Worm (Caenorhabditis elegans) whole organism, late embryonic: ENCODE measurements around the gene ncx-5.

Source experiments
- C08G9.2 ChIP-seq: sonication (generic microtip); optimal IDR thresholded peaks from 2 replicates; lab custom pipeline; 2016; ENCODE audit warnings: mild to moderate bottlenecking, missing genetic modification characterization, moderate library complexity, missing compliant biosample characterization
- C38D4.7 ChIP-seq: fragments of 200-800 bp; sonication (Bioruptor generic); optimal IDR thresholded peaks from 2 replicates; lab custom pipeline; 2018; ENCODE audit warnings: mild to moderate bottlenecking, missing genetic modification characterization, moderate library complexity, missing compliant biosample characterization
- K02D7.2 ChIP-seq: sonication (generic microtip); optimal IDR thresholded peaks from 2 replicates; lab custom pipeline; 2017; ENCODE audit warnings: mild to moderate bottlenecking, missing genetic modification characterization, missing compliant biosample characterization
- ahr-1 ChIP-seq: sonication (generic microtip); optimal IDR thresholded peaks from 2 replicates; lab custom pipeline; 2016; ENCODE audit warnings: missing genetic modification characterization, missing compliant biosample characterization
- ama-1 ChIP-seq: fragments of 150-350 bp; optimal IDR thresholded peaks from 2 replicates; lab custom pipeline; 2014
- ceh-14 ChIP-seq: sonication (generic microtip); optimal IDR thresholded peaks from 2 replicates; lab custom pipeline; 2016; ENCODE audit warnings: missing genotype, missing genetic modification characterization, missing compliant biosample characterization
- ceh-19 ChIP-seq: fragments of 200-800 bp; sonication (Bioruptor generic); optimal IDR thresholded peaks from 2 replicates; lab custom pipeline; 2018; ENCODE audit warnings: mild to moderate bottlenecking, missing genetic modification characterization, missing compliant biosample characterization
- ceh-2 ChIP-seq: sonication (generic microtip); optimal IDR thresholded peaks from 2 replicates; lab custom pipeline; 2016; ENCODE audit warnings: missing genotype, missing genetic modification characterization, missing compliant biosample characterization
- ceh-22 ChIP-seq: sonication (generic microtip); optimal IDR thresholded peaks from 2 replicates; lab custom pipeline; 2017; ENCODE audit warnings: missing biosample characterization, missing genetic modification characterization
- ceh-24 ChIP-seq: sonication (generic microtip); optimal IDR thresholded peaks from 2 replicates; lab custom pipeline; 2016; ENCODE audit warnings: mild to moderate bottlenecking, missing genetic modification characterization, missing compliant biosample characterization
- ceh-31 ChIP-seq: sonication (generic microtip); optimal IDR thresholded peaks from 2 replicates; lab custom pipeline; 2016; ENCODE audit warnings: missing genetic modification characterization, missing compliant biosample characterization
- ceh-48 ChIP-seq: sonication (generic microtip); optimal IDR thresholded peaks from 2 replicates; lab custom pipeline; 2016; ENCODE audit warnings: missing genetic modification characterization, inconsistent platforms, missing compliant biosample characterization
- che-1 ChIP-seq: sonication (generic microtip); optimal IDR thresholded peaks from 2 replicates; lab custom pipeline; 2016; ENCODE audit warnings: mild to moderate bottlenecking, missing genetic modification characterization, missing compliant biosample characterization
- dmd-4 ChIP-seq: sonication (generic microtip); optimal IDR thresholded peaks from 2 replicates; lab custom pipeline; 2016; ENCODE audit warnings: borderline replicate concordance, missing genetic modification characterization, missing compliant biosample characterization
- elt-2 ChIP-seq: sonication (generic microtip); optimal IDR thresholded peaks from 2 replicates; lab custom pipeline; 2016; ENCODE audit warnings: missing genetic modification reagents, missing genetic modification characterization, missing compliant biosample characterization
- elt-4 ChIP-seq: sonication (generic microtip); optimal IDR thresholded peaks from 2 replicates; lab custom pipeline; 2016; ENCODE audit warnings: missing genetic modification characterization, missing compliant biosample characterization
- eyg-1 ChIP-seq: sonication (generic microtip); optimal IDR thresholded peaks from 2 replicates; lab custom pipeline; 2016; ENCODE audit warnings: missing genotype, missing genetic modification characterization, missing compliant biosample characterization
- fax-1 ChIP-seq: sonication (generic microtip); optimal IDR thresholded peaks from 2 replicates; lab custom pipeline; 2016; ENCODE audit warnings: missing genotype, missing genetic modification characterization, missing compliant biosample characterization
- fkh-10 ChIP-seq: fragments of 150-350 bp; optimal IDR thresholded peaks from 2 replicates; lab custom pipeline; 2014; ENCODE audit warnings: missing biosample characterization, missing genetic modification reagents, missing genetic modification characterization
- fkh-6 ChIP-seq: sonication (generic microtip); optimal IDR thresholded peaks from 2 replicates; lab custom pipeline; 2016; ENCODE audit warnings: missing genetic modification characterization, missing compliant biosample characterization
- hlh-13 ChIP-seq: fragments of 200-800 bp; sonication (Bioruptor generic); optimal IDR thresholded peaks from 2 replicates; lab custom pipeline; 2018; ENCODE audit warnings: mild to moderate bottlenecking, missing genetic modification characterization, missing compliant biosample characterization
- hlh-30 ChIP-seq: sonication (generic microtip); optimal IDR thresholded peaks from 2 replicates; lab custom pipeline; 2017; ENCODE audit warnings: antibody characterized with exemption, missing genetic modification characterization, missing compliant biosample characterization; ENCODE audit not compliant: insufficient read depth
- hlh-8 ChIP-seq: sonication (generic microtip); optimal IDR thresholded peaks from 2 replicates; lab custom pipeline; 2016; ENCODE audit warnings: missing genotype, missing genetic modification characterization, missing compliant biosample characterization
- lim-6 ChIP-seq: sonication (generic microtip); optimal IDR thresholded peaks from 2 replicates; lab custom pipeline; 2016; ENCODE audit warnings: missing genetic modification characterization, missing compliant biosample characterization
- mec-3 ChIP-seq: sonication (generic microtip); optimal IDR thresholded peaks from 2 replicates; lab custom pipeline; 2016; ENCODE audit warnings: borderline replicate concordance, missing genetic modification characterization, missing compliant biosample characterization
- nfya-1 ChIP-seq: sonication (generic microtip); optimal IDR thresholded peaks from 2 replicates; lab custom pipeline; 2017; ENCODE audit warnings: missing genetic modification characterization, mild to moderate bottlenecking, missing compliant biosample characterization, antibody characterized with exemption, moderate library complexity
- odd-2 ChIP-seq: sonication (generic microtip); optimal IDR thresholded peaks from 2 replicates; lab custom pipeline; 2017; ENCODE audit warnings: antibody characterized with exemption, mild to moderate bottlenecking, missing genetic modification characterization, missing compliant biosample characterization
- pat-9 ChIP-seq: fragments of 200-800 bp; sonication (Bioruptor generic); optimal IDR thresholded peaks from 2 replicates; lab custom pipeline; 2018; ENCODE audit warnings: mild to moderate bottlenecking, missing genetic modification characterization, moderate library complexity, missing compliant biosample characterization
- pax-1 ChIP-seq: fragments of 150-350 bp; optimal IDR thresholded peaks from 2 replicates; lab custom pipeline; 2014; ENCODE audit warnings: missing biosample characterization, missing genetic modification characterization
- pqm-1 ChIP-seq: sonication (generic microtip); optimal IDR thresholded peaks from 2 replicates; lab custom pipeline; 2016; ENCODE audit warnings: missing genetic modification characterization, missing compliant biosample characterization
- pros-1 ChIP-seq: fragments of 150-350 bp; optimal IDR thresholded peaks from 2 replicates; lab custom pipeline; 2014; ENCODE audit warnings: missing biosample characterization, missing genetic modification reagents, missing genetic modification characterization
- rnt-1 ChIP-seq: sonication (generic microtip); optimal IDR thresholded peaks from 2 replicates; lab custom pipeline; 2016; ENCODE audit warnings: missing genetic modification characterization, missing compliant biosample characterization
- sox-2 ChIP-seq: fragments of 200-800 bp; sonication (Bioruptor generic); IDR thresholded peaks from 2 replicates; pipeline ENCODE4 v1.3.6; 2022; ENCODE audit warnings: missing genetic modification reagents, missing genetic modification characterization, missing compliant biosample characterization
- sox-4 ChIP-seq: sonication (generic microtip); optimal IDR thresholded peaks from 2 replicates; lab custom pipeline; 2017; ENCODE audit warnings: mild to moderate bottlenecking, missing genetic modification characterization, inconsistent platforms, missing compliant biosample characterization
- syd-9 ChIP-seq: sonication (generic microtip); optimal IDR thresholded peaks from 2 replicates; lab custom pipeline; 2016; ENCODE audit warnings: mild to moderate bottlenecking, missing genetic modification characterization, moderate library complexity, missing compliant biosample characterization
- tbx-2 ChIP-seq: sonication (generic microtip); optimal IDR thresholded peaks from 2 replicates; lab custom pipeline; 2016; ENCODE audit warnings: missing genetic modification characterization, missing compliant biosample characterization
- tbx-7 ChIP-seq: sonication (generic microtip); optimal IDR thresholded peaks from 2 replicates; lab custom pipeline; 2016; ENCODE audit warnings: missing genotype, missing genetic modification characterization, missing compliant biosample characterization
- ttx-3 ChIP-seq: sonication (generic microtip); optimal IDR thresholded peaks from 2 replicates; lab custom pipeline; 2016; ENCODE audit warnings: missing genetic modification reagents, missing genetic modification characterization, missing compliant biosample characterization
- unc-3 ChIP-seq, 2 experiments: fragments of 200-800 bp in 1 of 2; sonication (Bioruptor generic) in 1 of 2; sonication (generic microtip) in 1 of 2; conservative IDR thresholded peaks in 1 of 2; optimal IDR thresholded peaks in 1 of 2; 2 replicates each; pipeline versions ENCODE4 v1.3.6 to Lab custom; 2016 to 2022; ENCODE audit warnings: missing compliant biosample characterization in 2 of 2, missing genetic modification characterization in 2 of 2, missing genetic modification reagents in 1 of 2
- unc-42 ChIP-seq: sonication (generic microtip); optimal IDR thresholded peaks from 2 replicates; lab custom pipeline; 2016; ENCODE audit warnings: missing genotype, missing genetic modification characterization, missing compliant biosample characterization

The ncx-5 gene

ce11 chrV:10525902-10526301 lies 36.0 kb upstream of the ncx-5 start, which contains the start of the genes C35A5.8 and hda-11 (continued):
- peak; percentile 78 for TF ChIP-seq elt-2 (tag; lab: Kevin White, UChicago)
- TF ChIP-seq nfya-1 (tag; lab: Kevin White, UChicago): peak; percentile 8
- no peak for TF ChIP-seq eyg-1 (tag; lab: Kevin White, UChicago)
- TF ChIP-seq ceh-22: no peak
- no peak for TF ChIP-seq ceh-48 (tag; lab: Kevin White, UChicago)
- TF ChIP-seq odd-2 (tag; lab: Kevin White, UChicago): no peak
- no peak for TF ChIP-seq pqm-1 (tag; lab: Kevin White, UChicago)
- no peak for TF ChIP-seq hlh-30 (tag; lab: Kevin White, UChicago)
- no peak for TF ChIP-seq syd-9 (tag; lab: Kevin White, UChicago)
- peak; percentile 22 for TF ChIP-seq unc-42 (tag; lab: Kevin White, UChicago)
- TF ChIP-seq tbx-7 (tag; lab: Kevin White, UChicago): peak; percentile 88
- TF ChIP-seq ttx-3 (tag; lab: Kevin White, UChicago): peak; percentile 25
- TF ChIP-seq ceh-31 (tag; lab: Kevin White, UChicago): peak; percentile 94
- TF ChIP-seq tbx-2 (tag; lab: Kevin White, UChicago): peak; percentile 90
- no peak for TF ChIP-seq che-1 (tag; lab: Kevin White, UChicago)
- TF ChIP-seq sox-4 (tag; lab: Kevin White, UChicago): no peak
- peak; percentile 60 for TF ChIP-seq rnt-1 (tag; lab: Kevin White, UChicago)
- peak; percentile 82 for TF ChIP-seq hlh-8 (tag; lab: Kevin White, UChicago)
- TF ChIP-seq elt-4 (tag; lab: Kevin White, UChicago): no peak
- no peak for TF ChIP-seq ceh-24
- TF ChIP-seq mec-3 (tag; lab: Kevin White, UChicago): peak; percentile 84
- TF ChIP-seq fkh-6 (tag; lab: Kevin White, UChicago): peak; percentile 52
- TF ChIP-seq ceh-19: peak; percentile 15
- TF ChIP-seq unc-3 (GFP tag; conservative IDR thresholded peaks at IDR 0.05; lab: Robert Waterston, UW): no peak
- no peak for TF ChIP-seq unc-3 (tag; optimal IDR thresholded peaks at IDR 0.05; lab: Kevin White, UChicago)
- no peak for TF ChIP-seq dmd-4
- no peak for TF ChIP-seq pat-9 (tag; lab: Kevin White, UChicago)
- no peak for TF ChIP-seq ceh-14
- TF ChIP-seq C08G9.2 (tag; lab: Kevin White, UChicago): peak; percentile 96
- peak; percentile 91 for TF ChIP-seq ceh-2 (tag; lab: Kevin White, UChicago)
- no peak for TF ChIP-seq pros-1 (tag; lab: Kevin White, UChicago)
- TF ChIP-seq lim-6: peak; percentile 63
- no peak for TF ChIP-seq hlh-13
- no peak for TF ChIP-seq ama-1 (lab: Kevin White, UChicago)
- no peak for TF ChIP-seq sox-2 (GFP tag; lab: Robert Waterston, UW)
- no peak for TF ChIP-seq fkh-10 (GFP tag; lab: Kevin White, UChicago)
- no peak for TF ChIP-seq K02D7.2

ce11 chrV:10516702-10517101 lies 26.8 kb upstream of the ncx-5 start:
- TF ChIP-seq C08G9.2 (tag; lab: Kevin White, UChicago) (no peak), ahr-1 (no peak), fkh-6 (tag; lab: Kevin White, UChicago) (no peak), unc-3 (GFP tag; conservative IDR thresholded peaks at IDR 0.05; lab: Robert Waterston, UW) (no peak), unc-3 (tag; optimal IDR thresholded peaks at IDR 0.05; lab: Kevin White, UChicago) (no peak), C38D4.7 (GFP tag; lab: Kevin White, UChicago) (no peak), fax-1 (tag; lab: Kevin White, UChicago) (no peak), elt-4 (tag; lab: Kevin White, UChicago) (no peak), tbx-2 (tag; lab: Kevin White, UChicago) (no peak), sox-4 (tag; lab: Kevin White, UChicago) (no peak), pax-1 (tag; lab: Kevin White, UChicago) (no peak), sox-2 (GFP tag; lab: Robert Waterston, UW) (no peak)
